Worm (Caenorhabditis elegans): ENCODE measurements around the gene Y97E10AR.3.

The Y97E10AR.3 gene

DNA sequence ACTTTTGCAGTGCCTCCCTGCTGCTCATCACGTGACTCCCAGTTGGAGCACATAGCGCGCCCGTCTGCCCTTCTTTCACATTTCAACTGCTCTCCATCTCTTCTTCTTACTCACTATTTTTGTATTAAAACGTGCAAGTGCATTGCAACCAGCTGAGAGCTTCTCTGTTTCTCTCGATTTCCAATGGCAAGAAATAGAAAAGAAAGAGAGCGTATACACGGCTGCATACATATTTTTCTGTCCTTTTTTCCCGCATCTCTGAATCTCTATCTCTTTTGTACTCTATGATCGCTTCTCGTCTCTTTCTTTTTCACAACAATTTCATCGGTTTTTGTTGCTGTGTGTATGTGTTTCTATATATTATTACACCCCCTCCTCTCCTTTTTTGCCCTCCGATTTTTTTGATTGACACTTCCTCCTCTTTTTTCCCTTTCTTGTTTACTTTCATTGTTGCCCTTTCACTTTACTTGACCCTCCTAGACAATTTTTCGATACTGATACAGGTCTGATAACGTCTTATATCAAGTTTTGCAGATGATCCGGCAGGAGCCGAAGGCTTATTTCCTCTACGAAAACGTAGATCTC lies 6.3 kb downstream of the Y97E10AR.3 start, which contains the start of gene Y97E10AR.1 (continued):
- no peak for TF ChIP-seq grh-1 (GFP tag; IDR thresholded peaks at IDR 0.05)
- no peak for TF ChIP-seq aly-2 (tag; optimal IDR thresholded peaks at IDR 0.05)
- peak in 1 of 6 experiments; percentile 7 for TF ChIP-seq elt-3 (tag; optimal IDR thresholded peaks at IDR 0.05)
- peak; percentile 66 to 68 for TF ChIP-seq efl-1 (optimal IDR thresholded peaks at IDR 0.05)
- TF ChIP-seq efl-1 (GFP tag; optimal IDR thresholded peaks at IDR 0.05 in 1 of 2) = peak; percentile 50 to 96
- peak; percentile 3 for TF ChIP-seq snpc-4 (tag; optimal IDR thresholded peaks at IDR 0.05)
- peak; percentile 57 for TF ChIP-seq nhr-85 (tag)
- TF ChIP-seq mab-9 (GFP tag; IDR thresholded peaks at IDR 0.05) = 0 out of 2 replicates have a peak, but pooled peaks have one; percentile 17
- TF ChIP-seq egl-13 (tag; optimal IDR thresholded peaks at IDR 0.05) = peak; percentile 73
- peak; percentile 81 for TF ChIP-seq snu-23 (GFP tag; optimal IDR thresholded peaks at IDR 0.05)
- TF ChIP-seq elt-2 (tag; optimal IDR thresholded peaks at IDR 0.05) = peak; percentile 81
- TF ChIP-seq skn-1 (tag; optimal IDR thresholded peaks at IDR 0.05) = peak; percentile 47
- peak; percentile 68 to 89 for TF ChIP-seq lsy-2 (tag; optimal IDR thresholded peaks at IDR 0.05)
- peak; percentile 51 for TF ChIP-seq lin-39 (tag; optimal IDR thresholded peaks at IDR 0.05)
- peak in 1 of 2 experiments; percentile 50 for TF ChIP-seq egl-27 (tag; optimal IDR thresholded peaks at IDR 0.05)
- peak; percentile 50 for TF ChIP-seq lin-13 (GFP tag; optimal IDR thresholded peaks at IDR 0.05)
- peak; percentile 25 for TF ChIP-seq F16B12.6 (tag; optimal IDR thresholded peaks at IDR 0.05)
- TF ChIP-seq ceh-90 (tag; optimal IDR thresholded peaks at IDR 0.05) = no peak
- TF ChIP-seq lir-3 (tag; optimal IDR thresholded peaks at IDR 0.05; ENCODE audit: poor library complexity) = peak; percentile 70
- peak; percentile 73 for TF ChIP-seq C16A3.4 (tag; optimal IDR thresholded peaks at IDR 0.05)
- no peak for TF ChIP-seq sptf-1 (tag; optimal IDR thresholded peaks at IDR 0.05)
- peak; percentile 48 for TF ChIP-seq jun-1 (tag; optimal IDR thresholded peaks at IDR 0.05)
- peak; percentile 90 for TF ChIP-seq unc-86 (tag; optimal IDR thresholded peaks at IDR 0.05)

DNA sequence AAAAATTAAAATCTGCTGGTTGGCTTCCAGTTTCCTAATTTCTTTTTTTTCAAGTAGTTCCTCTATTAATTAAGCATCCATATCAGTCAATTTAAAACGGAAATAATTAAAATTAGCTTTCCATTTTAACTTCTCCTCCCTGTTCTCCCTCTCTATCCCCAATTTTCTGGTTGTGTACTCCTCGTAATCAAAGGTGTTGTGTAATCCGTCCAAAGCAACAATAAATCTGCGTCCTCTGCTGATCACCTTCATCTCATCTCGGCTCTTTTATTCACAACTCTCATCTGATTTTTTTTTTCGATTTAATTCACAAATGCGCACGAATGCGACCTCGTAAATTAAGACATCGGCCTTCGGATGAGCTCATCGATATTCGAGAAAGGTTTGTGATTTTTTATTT lies 11.4 kb downstream of the Y97E10AR.3 start, which contains the start of gene Y97E10AR.2:
Y97E10AR.2 (plus strand) TSS at position 301 of the 400 bp plus-strand sequence.
- TF ChIP-seq ceh-90 (tag; optimal IDR thresholded peaks at IDR 0.05) (no peak), nhr-85 (tag) (no peak), F16B12.6 (tag; optimal IDR thresholded peaks at IDR 0.05) (no peak), fkh-8 (tag; optimal IDR thresholded peaks at IDR 0.05) (no peak), nhr-11 (tag; optimal IDR thresholded peaks at IDR 0.05) (no peak), skn-1 (tag; optimal IDR thresholded peaks at IDR 0.05) (no peak), swsn-7 (tag; optimal IDR thresholded peaks at IDR 0.05) (no peak), C04F5.9 (tag; optimal IDR thresholded peaks at IDR 0.05) (no peak)

DNA sequence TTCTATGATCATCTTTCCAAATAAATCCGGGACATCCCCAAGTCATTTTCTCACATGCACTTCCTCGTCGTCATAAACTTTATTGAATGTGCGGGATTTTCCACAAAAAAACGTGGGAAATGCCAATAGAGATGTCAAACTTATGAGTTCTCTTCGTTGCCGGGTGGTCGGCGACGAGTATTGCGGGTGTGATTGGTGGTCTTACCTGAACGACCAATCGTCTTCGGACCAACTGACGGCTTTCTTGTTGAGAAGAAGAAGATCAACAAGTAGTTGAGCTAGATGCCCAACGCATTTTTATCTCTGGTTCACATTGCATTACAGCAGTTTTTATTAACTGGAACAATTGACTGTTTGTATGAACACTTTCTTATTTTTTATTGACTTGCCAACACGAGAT lies 12.1 kb downstream of the Y97E10AR.3 start:
- TF ChIP-seq jun-1 (tag; optimal IDR thresholded peaks at IDR 0.05) (no peak), grh-1 (GFP tag; IDR thresholded peaks at IDR 0.05) (no peak), unc-62 (GFP tag; optimal IDR thresholded peaks at IDR 0.05) (no peak), efl-1 (optimal IDR thresholded peaks at IDR 0.05) (no peak), efl-1 (GFP tag; optimal IDR thresholded peaks at IDR 0.05 in 1 of 2) (no peak), C34B4.2 (tag; optimal IDR thresholded peaks at IDR 0.05) (no peak), hpl-2 (GFP tag; optimal IDR thresholded peaks at IDR 0.05) (no peak), mdl-1 (tag; optimal IDR thresholded peaks at IDR 0.05) (no peak), nhr-47 (tag; optimal IDR thresholded peaks at IDR 0.05) (no peak), nhr-11 (tag; optimal IDR thresholded peaks at IDR 0.05) (no peak), isw-1 (GFP tag; IDR thresholded peaks at IDR 0.05) (no peak), ces-1 (GFP tag; optimal IDR thresholded peaks at IDR 0.05) (no peak), blmp-1 (tag; optimal IDR thresholded peaks at IDR 0.05) (no peak)

DNA sequence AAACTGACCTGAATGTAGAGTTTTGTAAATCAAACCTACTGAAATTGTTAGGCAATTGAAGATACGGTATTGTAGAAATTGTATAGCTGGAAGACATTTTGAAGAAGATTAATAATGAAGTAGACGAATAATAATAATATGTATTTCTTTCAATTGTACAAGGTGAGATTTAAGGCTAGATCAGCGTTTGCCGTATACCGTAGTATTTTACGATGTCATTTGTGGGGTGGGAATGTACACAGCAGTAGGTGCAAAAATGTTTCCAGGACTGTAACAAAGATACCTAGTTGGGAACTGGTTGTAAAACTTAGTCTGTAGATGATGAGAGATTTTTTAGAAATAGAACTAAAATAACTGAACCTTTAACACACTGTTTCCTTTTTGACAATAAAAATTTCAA lies 12.7 kb downstream of the Y97E10AR.3 start, which contains the start of gene ceh-76:
ceh-76 (minus strand) TSS at position 101 of the 400 bp plus-strand sequence.
- TF ChIP-seq nhr-76 (tag; optimal IDR thresholded peaks at IDR 0.05) (no peak), ama-1 (optimal IDR thresholded peaks at IDR 0.05) (no peak), ztf-4 (tag; optimal IDR thresholded peaks at IDR 0.05) (no peak), tlp-1 (tag; optimal IDR thresholded peaks at IDR 0.05) (no peak), dpl-1 (GFP tag; optimal IDR thresholded peaks at IDR 0.05) (no peak), fkh-10 (GFP tag; optimal IDR thresholded peaks at IDR 0.05) (no peak), rnt-1 (tag; optimal IDR thresholded peaks at IDR 0.05) (no peak), unc-98 (GFP tag; IDR thresholded peaks at IDR 0.05) (no peak), egl-13 (tag; optimal IDR thresholded peaks at IDR 0.05) (no peak), unc-86 (tag; optimal IDR thresholded peaks at IDR 0.05) (no peak), mef-2 (tag; optimal IDR thresholded peaks at IDR 0.05) (no peak), nhr-28 (tag; optimal IDR thresholded peaks at IDR 0.05) (no peak), sox-4 (tag; optimal IDR thresholded peaks at IDR 0.05) (no peak), snpc-4 (tag; optimal IDR thresholded peaks at IDR 0.05) (no peak)
